Worm (Caenorhabditis elegans) whole organism, dauer: ENCODE data around the gene C18G1.1.
"Not testable (repeated sequence)": the region's sequence is repeated elsewhere in the genome, so short reads cannot be mapped to it uniquely, and the experiment has no call there.

Experiments
- unc-62 ChIP-seq: sonication (generic microtip); optimal IDR thresholded peaks from 2 replicates; lab custom pipeline; 2017; ENCODE audit warnings: missing biosample characterization, missing genetic modification reagents, missing genetic modification characterization

The C18G1.1 gene

DNA sequence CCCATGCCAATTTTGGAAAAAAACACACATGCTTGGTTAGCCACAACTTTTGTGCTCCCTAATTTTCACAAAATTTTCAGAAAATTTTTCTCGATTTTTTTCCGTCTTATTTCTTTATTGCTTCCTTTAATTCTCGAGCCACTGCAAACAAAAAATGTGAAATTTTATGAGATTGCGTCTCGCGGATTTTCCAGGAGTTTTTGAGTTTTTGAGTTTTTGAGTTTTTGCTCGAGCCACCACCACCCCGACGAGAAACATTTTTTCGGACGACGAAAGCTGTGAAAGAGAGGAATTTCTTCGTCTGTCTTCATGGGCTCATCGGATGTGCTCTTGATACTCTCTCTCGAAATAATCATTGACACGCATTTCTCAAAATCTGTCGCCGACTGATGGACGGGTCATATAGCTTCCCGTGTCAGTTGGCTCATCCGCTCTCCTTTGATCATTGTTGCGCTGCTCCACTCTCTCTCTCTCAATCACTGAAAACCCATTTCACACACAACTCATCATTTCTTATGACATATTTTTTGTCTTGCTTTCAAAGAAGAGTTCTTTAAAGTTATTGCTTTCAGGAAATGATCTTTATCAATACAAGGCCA, at the start of gene C18G1.1:
Gene C18G1.1 (plus strand): TSS at position 573 of the 599 bp plus-strand sequence.
- TF ChIP-seq unc-62 (GFP tag; lab: Kevin White, UChicago) = no peak

DNA sequence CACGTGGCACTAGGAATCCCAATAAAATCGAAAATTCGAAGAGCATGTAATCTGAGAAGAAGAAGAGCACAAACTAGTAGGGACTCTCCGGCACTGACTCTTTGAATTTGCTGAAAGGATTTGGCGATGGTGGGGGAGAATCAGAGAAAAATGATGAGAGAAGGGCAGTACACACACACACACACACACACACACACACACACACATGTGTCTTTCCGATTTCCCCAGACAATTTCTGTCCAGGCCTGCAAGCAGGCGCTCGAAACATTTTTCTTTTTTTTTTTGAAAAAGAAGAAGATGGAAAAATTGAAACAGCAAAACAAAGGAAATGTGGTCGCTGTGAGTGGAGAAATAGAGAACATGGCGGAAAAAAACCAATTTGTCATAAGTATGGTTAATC, 47.7 kb upstream of the C18G1.1 start, which contains the start of gene tig-2:
Gene tig-2 (minus strand): TSS at position 87 of the 400 bp plus-strand sequence.
- no peak for TF ChIP-seq unc-62 (GFP tag; lab: Kevin White, UChicago)

DNA sequence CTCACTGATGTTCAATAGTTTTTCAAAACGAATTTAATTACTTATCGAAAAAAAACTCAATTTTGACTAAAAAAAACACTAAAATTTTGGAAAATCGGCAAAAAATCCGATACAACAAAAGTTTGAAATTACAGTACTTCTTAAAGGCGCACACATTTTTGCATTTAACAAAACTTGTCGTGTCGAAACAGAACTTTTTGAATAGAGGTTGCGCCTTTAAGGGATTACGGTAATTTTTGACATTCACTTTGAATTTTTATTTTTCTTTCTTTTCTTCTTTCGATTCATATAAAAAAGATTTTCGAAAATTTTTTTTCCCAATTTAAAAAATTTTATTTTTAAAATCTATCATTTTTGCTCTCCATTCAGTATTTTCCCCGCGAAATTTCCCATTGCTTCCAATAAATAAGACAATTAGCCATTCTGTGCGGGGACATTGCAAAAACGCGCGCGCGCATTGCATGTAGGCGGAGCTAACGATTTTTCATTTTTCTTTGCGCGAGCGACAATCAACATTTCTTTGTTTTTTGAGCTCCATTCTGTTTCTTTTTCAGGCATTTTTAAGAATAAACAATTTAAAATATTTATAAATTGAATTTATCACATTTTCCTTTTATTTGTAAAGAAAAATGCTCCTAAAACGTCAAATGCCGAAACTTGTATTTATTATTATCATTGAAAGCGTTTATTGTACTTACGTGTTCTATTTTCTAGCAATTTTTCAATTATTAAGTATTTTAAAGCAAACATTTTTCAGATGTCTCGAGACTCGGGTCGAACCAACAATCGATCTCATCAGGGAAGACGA, 46.4 kb upstream of the C18G1.1 start, which contains the start of gene F39G3.3:
Gene F39G3.3 (plus strand): TSS at position 758 of the 808 bp plus-strand sequence.
- no peak for TF ChIP-seq unc-62 (GFP tag; lab: Kevin White, UChicago)

DNA sequence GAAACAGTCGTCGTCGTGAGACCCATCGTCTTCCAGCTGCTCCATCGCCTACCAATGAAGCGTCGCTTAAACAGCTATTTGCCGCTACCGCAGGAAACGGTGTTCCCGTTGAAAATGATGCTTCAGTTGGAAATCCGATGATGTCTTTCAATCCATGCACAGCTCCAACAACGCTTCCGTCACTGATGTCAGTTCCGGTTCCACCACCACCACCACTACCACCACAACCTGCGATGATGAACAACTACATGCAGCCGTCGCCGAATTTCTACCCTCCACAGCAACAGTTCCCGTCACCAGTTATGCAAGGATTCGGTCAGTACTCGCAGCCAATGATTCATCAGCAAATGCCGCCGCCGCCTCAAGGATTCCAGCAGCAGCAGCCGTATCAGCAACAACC, 43.8 kb upstream of the C18G1.1 start:
- no peak for TF ChIP-seq unc-62 (GFP tag; lab: Kevin White, UChicago)

DNA sequence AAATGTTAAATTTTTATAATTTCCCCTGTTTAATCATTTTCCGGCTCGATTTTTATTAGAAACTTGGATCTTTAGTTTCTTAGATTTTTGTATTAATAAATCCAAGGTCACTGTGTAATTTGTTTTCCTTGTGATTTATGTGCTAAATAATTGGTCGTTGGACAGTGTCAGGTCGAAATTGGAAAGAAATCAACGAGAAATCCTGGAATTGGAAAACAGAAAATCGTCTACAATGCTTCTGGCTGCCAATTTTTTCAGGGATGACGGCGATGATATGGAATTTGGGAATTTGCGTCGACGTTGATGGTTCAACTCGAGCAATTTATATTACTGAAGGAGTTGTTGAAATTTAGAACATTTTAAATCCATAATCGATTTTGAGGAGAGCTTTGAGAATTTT, 43.2 kb upstream of the C18G1.1 start:
- no peak for TF ChIP-seq unc-62 (GFP tag; lab: Kevin White, UChicago)

DNA sequence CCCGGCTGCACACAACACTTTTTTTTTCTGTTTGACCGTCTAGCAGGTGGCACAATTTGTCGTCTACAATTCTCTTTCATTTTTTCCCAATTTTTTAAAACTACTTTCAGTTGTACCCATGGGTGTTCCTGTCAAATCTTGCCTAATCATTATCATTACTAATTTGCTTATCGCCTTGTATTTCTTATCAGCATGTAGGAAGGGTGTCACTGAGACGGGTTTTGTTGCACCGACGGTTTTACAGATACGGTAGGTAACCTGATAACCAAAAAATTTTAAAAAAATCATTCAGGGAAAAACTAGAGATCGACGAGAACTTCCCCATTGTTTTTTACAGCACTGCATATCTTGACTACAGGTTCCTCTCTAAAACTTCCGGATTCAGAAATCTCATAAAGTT, 40.0 kb upstream of the C18G1.1 start, which contains the start of gene F39G3.2:
Gene F39G3.2 (plus strand): TSS at position 105 of the 400 bp plus-strand sequence.
- TF ChIP-seq unc-62 (GFP tag; lab: Kevin White, UChicago) = no peak

DNA sequence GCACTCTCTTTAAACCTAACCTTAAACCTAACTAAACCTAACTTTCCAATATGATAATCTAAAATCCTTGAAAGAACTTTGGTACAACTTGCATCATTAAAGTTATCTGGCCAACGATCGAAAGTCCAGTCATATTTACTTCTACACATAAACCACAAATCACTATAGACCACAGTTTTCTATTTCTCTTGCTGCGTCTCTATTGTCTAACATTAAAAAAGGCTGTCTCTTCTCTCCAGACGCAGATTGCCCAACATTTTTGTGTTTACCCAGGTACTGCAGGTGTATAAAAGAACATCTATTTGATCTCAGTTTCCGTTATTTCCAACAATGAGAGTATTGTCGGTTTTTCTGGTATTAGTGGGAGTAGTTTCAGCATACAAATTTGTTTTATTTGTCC, 35.6 kb upstream of the C18G1.1 start, which contains the start of gene ugt-61:
Gene ugt-61 (plus strand): TSS at position 233 of the 400 bp plus-strand sequence.
- no peak for TF ChIP-seq unc-62 (GFP tag; lab: Kevin White, UChicago)

DNA sequence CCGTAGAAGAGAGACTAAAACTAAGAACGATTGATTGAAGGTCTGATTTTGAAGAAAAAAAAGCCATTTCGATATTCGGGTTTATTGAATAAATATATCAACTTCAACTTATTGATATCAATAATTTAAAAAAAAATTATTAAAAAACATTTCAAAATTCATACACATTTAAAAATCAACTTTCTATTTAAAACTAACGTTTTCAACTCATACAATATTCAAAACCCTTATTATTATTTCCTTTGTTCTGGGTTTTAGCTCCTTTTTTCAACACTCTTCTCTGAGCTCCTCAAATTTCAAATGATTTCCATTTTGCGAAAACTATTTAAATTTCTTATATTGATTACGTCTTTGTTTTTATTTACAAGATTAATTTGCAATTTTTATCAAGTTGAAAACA, 32.5 kb upstream of the C18G1.1 start, which contains the start of gene C18G1.7:
Gene C18G1.7 (plus strand): TSS at position 301 of the 400 bp plus-strand sequence.
- TF ChIP-seq unc-62 (GFP tag; lab: Kevin White, UChicago) = no peak

DNA sequence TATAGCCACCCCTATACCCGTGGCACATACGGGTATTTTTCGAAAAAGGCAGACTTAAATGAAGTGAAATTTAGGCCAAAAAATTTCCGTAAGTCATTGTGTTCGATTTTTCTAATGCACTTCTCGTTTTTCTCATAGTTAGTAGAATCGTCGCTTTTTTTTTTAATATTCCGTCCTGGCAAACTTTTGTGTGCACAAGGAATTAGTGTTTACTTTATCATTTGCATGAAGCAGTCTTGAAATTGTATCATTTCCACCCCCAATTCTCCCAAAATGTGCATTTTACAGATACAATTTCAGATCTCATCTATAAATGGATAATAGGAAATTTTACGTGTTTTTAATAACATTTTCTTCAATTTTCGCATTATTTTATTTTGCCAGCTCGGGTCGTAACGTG, 27.5 kb upstream of the C18G1.1 start, which contains the start of gene C18G1.6:
Gene C18G1.6 (plus strand): TSS at position 301 of the 400 bp plus-strand sequence.
- TF ChIP-seq unc-62 (GFP tag; lab: Kevin White, UChicago) = no peak

DNA sequence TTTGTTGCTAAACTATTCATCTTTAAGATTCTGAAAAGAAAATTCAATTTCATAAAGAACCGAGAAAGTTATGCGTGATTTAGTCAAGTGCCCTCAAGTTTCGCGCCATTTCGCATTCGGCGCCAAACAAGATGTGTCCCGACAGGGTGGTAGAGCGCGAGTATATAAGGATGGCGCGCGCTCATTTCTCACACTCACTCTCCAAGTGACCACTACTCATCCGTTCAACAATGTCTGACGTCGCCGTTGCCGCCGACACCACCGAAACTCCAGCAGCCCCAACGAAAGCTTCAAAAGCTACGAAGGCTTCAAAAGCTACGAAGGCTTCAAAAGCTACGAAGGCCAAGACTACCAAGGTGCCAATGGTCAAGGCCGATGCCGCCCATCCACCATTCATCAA, 23.6 kb upstream of the C18G1.1 start, which contains the start of gene hil-4:
Gene hil-4 (plus strand): TSS at position 191 of the 400 bp plus-strand sequence.
- no peak for TF ChIP-seq unc-62 (GFP tag; lab: Kevin White, UChicago)

DNA sequence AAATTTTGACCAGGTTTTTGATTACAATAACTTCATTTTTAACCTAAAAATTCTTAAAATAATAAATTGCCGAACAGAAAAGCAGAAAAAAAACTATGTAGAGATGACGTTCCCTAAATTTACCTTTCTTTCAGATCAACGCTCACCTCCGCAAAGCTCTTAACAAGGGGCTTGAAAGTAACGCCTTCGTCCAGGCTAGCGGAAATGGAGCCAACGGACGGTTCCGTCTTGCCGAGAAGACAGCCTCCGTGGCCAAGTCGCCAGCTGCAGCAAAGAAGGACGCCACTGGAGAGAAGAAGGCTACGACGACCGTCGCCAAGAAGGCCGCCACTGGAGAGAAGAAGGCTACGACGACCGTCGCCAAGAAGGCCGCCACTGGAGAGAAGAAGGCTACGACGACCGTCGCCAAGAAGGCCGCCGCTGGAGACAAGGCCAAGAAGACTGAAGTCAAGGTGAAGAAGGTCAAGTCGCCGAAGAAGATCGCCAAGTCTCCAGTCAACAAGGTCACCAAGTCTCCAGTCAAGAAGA, 23.0 kb upstream of the C18G1.1 start:
- no peak for TF ChIP-seq unc-62 (GFP tag; lab: Kevin White, UChicago)

DNA sequence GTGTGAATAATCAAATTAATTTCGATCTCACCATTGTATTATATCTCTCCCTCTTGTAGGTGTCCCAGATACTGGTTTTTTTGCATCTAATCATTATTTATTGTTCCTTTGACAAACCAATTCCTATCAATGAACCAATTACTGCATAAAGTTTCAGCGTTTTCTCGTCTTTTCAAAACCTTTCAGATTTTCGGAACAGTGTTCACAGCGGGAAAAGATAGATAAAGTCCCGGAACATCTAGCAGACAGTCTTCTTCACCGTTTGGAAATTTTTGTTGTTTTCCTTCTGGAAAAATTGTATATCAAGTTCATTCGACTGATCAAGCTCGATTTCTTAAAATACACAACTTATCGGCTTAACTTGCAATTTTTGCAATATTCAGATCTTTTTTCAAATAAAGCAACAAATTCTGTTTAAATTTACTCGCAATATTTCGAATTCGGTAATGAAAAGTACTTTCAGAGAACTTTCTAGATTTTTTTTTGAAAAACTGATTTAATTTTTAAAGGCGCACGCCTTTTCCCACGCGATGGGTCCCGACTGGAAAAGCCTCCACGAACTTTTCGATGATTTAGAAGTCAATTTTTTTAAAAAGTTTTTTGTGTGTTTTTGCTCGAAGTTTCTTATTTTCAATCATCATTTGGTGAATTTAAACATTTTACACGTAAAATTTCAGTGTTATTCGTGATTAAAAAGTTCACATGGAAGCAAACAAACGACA, 22.3 kb upstream of the C18G1.1 start, which contains the start of gene pgl-3:
Gene pgl-3 (plus strand): TSS at position 672 of the 722 bp plus-strand sequence.
- TF ChIP-seq unc-62 (GFP tag; lab: Kevin White, UChicago) = no peak

DNA sequence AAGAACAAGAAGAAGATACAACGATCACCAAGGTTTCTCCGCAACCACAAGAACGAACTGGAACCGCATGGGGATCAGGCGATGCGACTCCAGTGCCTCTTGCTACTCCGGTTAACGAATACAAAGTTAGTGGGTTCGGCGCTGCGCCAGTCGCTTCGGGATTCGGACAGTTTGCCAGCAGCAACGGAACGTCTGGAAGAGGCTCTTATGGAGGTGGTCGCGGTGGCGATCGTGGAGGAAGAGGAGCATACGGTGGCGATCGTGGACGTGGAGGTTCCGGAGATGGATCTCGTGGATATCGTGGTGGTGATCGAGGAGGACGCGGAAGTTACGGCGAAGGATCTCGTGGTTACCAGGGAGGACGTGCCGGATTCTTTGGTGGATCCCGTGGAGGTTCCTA, 19.7 kb upstream of the C18G1.1 start:
- no peak for TF ChIP-seq unc-62 (GFP tag; lab: Kevin White, UChicago)

DNA sequence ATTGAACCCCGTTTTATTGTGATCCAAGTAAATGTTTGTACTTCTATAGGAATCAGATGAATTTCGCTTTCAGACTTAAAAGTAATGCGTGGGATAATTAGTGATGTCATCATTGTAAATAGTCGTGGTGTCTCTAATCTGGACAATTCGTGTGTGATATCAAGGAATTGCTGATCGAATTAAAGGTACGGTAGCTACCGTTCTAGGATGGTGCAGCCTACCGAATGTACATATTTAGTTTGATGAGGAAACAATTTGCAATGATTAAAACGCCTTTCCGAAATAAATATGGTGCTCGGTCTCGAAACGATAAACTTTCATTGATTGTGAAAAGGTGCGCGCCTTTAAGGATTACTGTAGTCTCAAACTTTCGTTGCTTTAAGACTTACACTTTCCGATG, 19.2 kb upstream of the C18G1.1 start:
- TF ChIP-seq unc-62 (GFP tag; lab: Kevin White, UChicago) = no peak

DNA sequence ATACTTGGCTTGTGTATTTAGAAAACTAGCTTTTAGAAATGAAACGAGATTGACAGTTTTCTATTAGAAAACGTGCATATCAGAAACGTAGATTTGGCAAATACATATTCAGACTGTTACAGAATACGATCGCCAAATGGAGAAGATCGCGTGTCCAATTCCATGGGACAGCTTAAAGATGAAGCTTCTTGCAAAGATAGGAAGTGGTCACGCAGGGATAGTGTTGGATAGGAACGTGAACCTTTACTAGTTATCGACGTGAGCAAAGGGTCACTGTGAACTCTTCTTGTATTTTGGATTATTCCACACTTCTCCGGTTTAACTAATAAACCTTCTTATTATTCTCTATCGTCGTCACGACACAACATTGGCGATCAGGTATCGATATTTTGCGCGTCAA, 17.1 kb upstream of the C18G1.1 start, which contains the start of gene bgnt-1.4:
Gene bgnt-1.4 (plus strand): TSS at position 301 of the 400 bp plus-strand sequence.
- not testable (repeated sequence) for TF ChIP-seq unc-62 (GFP tag; lab: Kevin White, UChicago)
